Worm (Caenorhabditis elegans): ENCODE measurements around the gene acp-1.

- TF ChIP-seq T23F11.4 (GFP tag; optimal IDR thresholded peaks at IDR 0.05) (no peak), hlh-15 (tag; optimal IDR thresholded peaks at IDR 0.05) (no peak), pqm-1 (tag; optimal IDR thresholded peaks at IDR 0.05) (no peak), dve-1 (tag; optimal IDR thresholded peaks at IDR 0.05) (no peak), madf-2 (tag; optimal IDR thresholded peaks at IDR 0.05) (no peak), rnt-1 (tag; optimal IDR thresholded peaks at IDR 0.05) (no peak), npax-4 (tag; optimal IDR thresholded peaks at IDR 0.05) (no peak)
Measured at ce11 chrX:3351526-3351925, 33.7 kb downstream of the acp-1 start, which contains the start of gene ZK816.1.

All from whole organism, late embryonic.